Fruit fly (Drosophila melanogaster): ENCODE measurements around the gene CG9743.
A peak's percentile ranks its signal among the peaks of the same experiment; 100 is the strongest.

The CG9743 gene

DNA sequence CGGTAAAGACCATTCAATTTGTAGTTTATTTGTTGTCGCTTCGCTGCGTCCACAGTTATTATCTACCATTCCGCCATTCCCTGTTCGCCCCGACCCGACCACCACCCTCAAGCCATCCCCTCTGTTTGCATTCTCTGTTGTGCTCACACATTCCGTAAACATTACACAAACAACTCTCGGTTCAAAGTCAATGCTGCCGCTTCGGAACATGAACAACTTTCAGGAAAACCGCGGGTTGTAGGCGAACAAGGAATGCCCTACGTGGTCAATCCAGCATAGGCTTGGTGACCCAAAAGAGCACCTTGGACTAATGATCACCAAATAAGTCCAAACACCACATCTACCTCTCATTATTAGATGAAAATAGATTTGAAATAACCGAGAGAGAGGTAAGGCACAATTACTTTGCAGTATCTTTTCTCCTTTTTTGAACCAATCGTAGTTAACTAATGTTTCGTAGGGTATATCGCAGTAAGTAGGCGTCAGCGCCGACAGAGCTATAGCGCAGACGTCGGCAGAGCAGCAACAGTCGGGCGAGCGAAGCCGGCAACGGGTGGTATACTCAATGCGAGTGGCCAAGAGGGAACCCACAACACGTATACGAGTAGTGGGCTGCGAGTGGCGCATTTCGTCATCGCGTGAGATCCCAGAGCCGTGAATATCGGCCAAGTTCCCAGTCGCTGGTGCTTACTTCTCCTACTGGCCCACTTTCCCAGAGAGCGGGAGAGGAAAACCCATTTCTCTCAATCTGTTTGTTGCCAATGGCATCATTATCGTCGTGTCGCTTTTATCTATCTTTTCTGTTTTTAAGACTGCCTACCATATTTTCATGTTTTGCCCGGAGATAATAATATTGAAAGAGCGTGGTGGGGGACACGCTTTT lies 547 bp upstream of the CG9743 start (continued):
- TF ChIP-seq NK7.1 (GFP tag; optimal IDR thresholded peaks at IDR 0.05) (peak; percentile 97), Rfx (GFP tag; IDR thresholded peaks at IDR 0.05) (peak; percentile 95), lola (GFP tag; optimal IDR thresholded peaks at IDR 0.05) (peak in 1 of 3 experiments; percentile 81), pfk (GFP tag; optimal IDR thresholded peaks at IDR 0.05) (no peak), CG7786 (GFP tag; optimal IDR thresholded peaks at IDR 0.05) (peak; percentile 96), Bgb (GFP tag; IDR thresholded peaks at IDR 0.05; ENCODE audit: partially characterized antibody) (no peak), ken (GFP tag; IDR thresholded peaks at IDR 0.05) (peak; percentile 91), knrl (GFP tag; IDR thresholded peaks at IDR 0.05; ENCODE audit: partially characterized antibody) (no peak), Xbp1 (GFP tag; optimal IDR thresholded peaks at IDR 0.05) (peak; percentile 93), D19A (tag; optimal IDR thresholded peaks at IDR 0.05) (peak; percentile 99), Xrp1 (GFP tag; IDR thresholded peaks at IDR 0.05) (peak; percentile 93), Asciz (GFP tag; optimal IDR thresholded peaks at IDR 0.05) (peak; percentile 95), Fer3 (tag; optimal IDR thresholded peaks at IDR 0.05) (peak; percentile 96), Eip74EF (GFP tag; optimal IDR thresholded peaks at IDR 0.05) (peak in 1 of 2 experiments; percentile 97), CG5245 (GFP tag; optimal IDR thresholded peaks at IDR 0.05) (peak; percentile 96), B-H1 (GFP tag; IDR thresholded peaks at IDR 0.05) (peak; percentile 84), amos (GFP tag; IDR thresholded peaks at IDR 0.05; ENCODE audit: partially characterized antibody) (peak; percentile 38; the same call in 1 of the 2 replicates), dan (GFP tag; IDR thresholded peaks at IDR 0.05) (peak; percentile 50), gro (GFP tag; optimal IDR thresholded peaks at IDR 0.05) (peak; percentile 98), CG16815 (GFP tag; optimal IDR thresholded peaks at IDR 0.05) (peak; percentile 84), ara (GFP tag; IDR thresholded peaks at IDR 0.05) (peak; percentile 89), Myb (GFP tag; optimal IDR thresholded peaks at IDR 0.05) (peak; percentile 89), ttk (GFP tag; IDR thresholded peaks at IDR 0.05) (peak; percentile 95), pho (GFP tag; optimal IDR thresholded peaks at IDR 0.05) (peak; percentile 95), sug (tag; optimal IDR thresholded peaks at IDR 0.05) (peak; percentile 90), Oaz (GFP tag; IDR thresholded peaks at IDR 0.05) (peak; percentile 94), lov (optimal IDR thresholded peaks at IDR 0.05) (no peak), lov (GFP tag; IDR thresholded peaks at IDR 0.05) (0 out of 3 replicates have a peak, but pooled peaks have one; percentile 3), Fer1 (GFP tag; optimal IDR thresholded peaks at IDR 0.05) (peak; percentile 98), MESR4 (GFP tag; optimal IDR thresholded peaks at IDR 0.05) (no peak), ab (GFP tag; optimal IDR thresholded peaks at IDR 0.05) (peak; percentile 81), chif (GFP tag; optimal IDR thresholded peaks at IDR 0.05) (peak; percentile 93 to 98), tgo (GFP tag; IDR thresholded peaks at IDR 0.05) (peak; percentile 92), HLH4C (GFP tag; IDR thresholded peaks at IDR 0.05; ENCODE audit: partially characterized antibody) (0 out of 3 replicates have a peak, but pooled peaks have one; percentile 29), wdn (GFP tag; IDR thresholded peaks at IDR 0.05) (peak; percentile 84), lilli (GFP tag; optimal IDR thresholded peaks at IDR 0.05) (peak; percentile 96), so (GFP tag; IDR thresholded peaks at IDR 0.05) (peak; percentile 96), CG3407 (GFP tag; optimal IDR thresholded peaks at IDR 0.05) (peak; percentile 88), CG4854 (GFP tag; optimal IDR thresholded peaks at IDR 0.05) (peak; percentile 97), grau (tag; optimal IDR thresholded peaks at IDR 0.05) (peak; percentile 92), kah (GFP tag; optimal IDR thresholded peaks at IDR 0.05) (peak; percentile 85), odd (GFP tag; optimal IDR thresholded peaks at IDR 0.05) (peak; percentile 90), hkb (optimal IDR thresholded peaks at IDR 0.05) (no peak), hkb (GFP tag; IDR thresholded peaks at IDR 0.05) (peak; percentile 99), CTCF (GFP tag; optimal IDR thresholded peaks at IDR 0.05) (peak; percentile 60), CG4424 (GFP tag; optimal IDR thresholded peaks at IDR 0.05) (peak; percentile 98), Hr51 (GFP tag; optimal IDR thresholded peaks at IDR 0.05) (peak; percentile 90 to 94), Hmr (GFP tag; optimal IDR thresholded peaks at IDR 0.05) (peak; percentile 96), ATbp (GFP tag; optimal IDR thresholded peaks at IDR 0.05) (peak; percentile 94)

Data from whole organism, embryonic.